Fruit fly (Drosophila melanogaster): ENCODE results near the gene porin.

The porin gene

DNA sequence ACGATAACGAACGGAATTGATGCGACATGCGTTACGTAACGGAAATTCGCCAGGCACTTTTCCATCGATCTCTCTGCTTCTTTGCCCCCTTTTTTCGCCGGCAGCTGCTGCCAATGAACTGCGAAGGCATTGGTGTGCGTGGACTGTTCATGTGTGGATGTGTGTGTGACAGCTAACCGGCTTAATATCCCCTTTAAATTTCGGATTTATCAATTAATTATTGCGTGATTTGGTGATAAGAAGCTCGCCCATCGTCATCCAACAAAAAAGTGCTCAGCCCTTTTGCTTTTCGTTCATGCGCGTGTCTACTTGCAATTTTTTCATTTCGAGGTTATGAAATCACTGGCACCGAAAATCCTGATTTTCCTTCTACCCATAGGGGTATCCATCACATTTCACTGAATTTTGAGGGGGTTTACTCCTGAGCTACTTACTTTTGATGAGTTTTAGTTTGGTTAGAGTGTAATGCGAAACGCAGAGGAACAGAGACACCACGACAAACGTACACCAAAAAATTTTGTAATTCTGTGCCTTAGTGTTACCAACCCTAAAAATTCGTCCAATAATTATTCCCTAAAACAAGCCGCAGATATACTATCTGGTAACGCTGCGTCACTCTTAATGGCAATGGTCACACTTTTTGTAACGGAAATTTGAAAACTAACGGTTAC lies at the start of gene porin (continued):
- TF ChIP-seq nerfin-1 (tag; optimal IDR thresholded peaks at IDR 0.05) (no peak), fru (optimal IDR thresholded peaks at IDR 0.05) (no peak), Neu2 (GFP tag; optimal IDR thresholded peaks at IDR 0.05; ENCODE audit: borderline replicate concordance) (no peak), CG30020 (tag; optimal IDR thresholded peaks at IDR 0.05) (no peak), knrl (GFP tag; IDR thresholded peaks at IDR 0.05; ENCODE audit: partially characterized antibody) (peak; percentile 12; the same call in 1 of the 3 replicates), ttk (GFP tag; IDR thresholded peaks at IDR 0.05) (no peak), lmd (GFP tag; IDR thresholded peaks at IDR 0.05) (no peak), cwo (GFP tag; optimal IDR thresholded peaks at IDR 0.05) (no peak), CG34376 (GFP tag; optimal IDR thresholded peaks at IDR 0.05) (peak; percentile 65), hkb (optimal IDR thresholded peaks at IDR 0.05) (no peak), hkb (GFP tag; IDR thresholded peaks at IDR 0.05) (no peak), CG3726 (GFP tag; IDR thresholded peaks at IDR 0.05) (no peak), CG15514 (GFP tag; optimal IDR thresholded peaks at IDR 0.05) (peak; percentile 81), salm (tag; optimal IDR thresholded peaks at IDR 0.05) (peak; percentile 27), z (GFP tag; IDR thresholded peaks at IDR 0.05) (0 out of 3 replicates have a peak, but pooled peaks have one; percentile 25), ham (GFP tag; IDR thresholded peaks at IDR 0.05) (no peak), Taf1 (GFP tag; IDR thresholded peaks at IDR 0.05) (no peak), hth (optimal IDR thresholded peaks at IDR 0.05) (no peak), Sox102F (GFP tag; optimal IDR thresholded peaks at IDR 0.05) (no peak), D (optimal IDR thresholded peaks at IDR 0.05) (no peak), D (GFP tag; optimal IDR thresholded peaks at IDR 0.05) (no peak), sens-2 (GFP tag; IDR thresholded peaks at IDR 0.05) (no peak), grau (tag; optimal IDR thresholded peaks at IDR 0.05) (no peak), Atf-2 (GFP tag; optimal IDR thresholded peaks at IDR 0.05) (no peak), CG13287 (GFP tag; IDR thresholded peaks at IDR 0.05; ENCODE audit: partially characterized antibody) (no peak; the same call in 1 of the 2 replicates), CG8944 (GFP tag; optimal IDR thresholded peaks at IDR 0.05) (no peak), sens (GFP tag) (peak; percentile 80), Aef1 (GFP tag; IDR thresholded peaks at IDR 0.05) (no peak), CG18599 (GFP tag; optimal IDR thresholded peaks at IDR 0.05) (peak; percentile 1), Poxn (GFP tag; IDR thresholded peaks at IDR 0.05) (no peak), Ada2b (GFP tag; IDR thresholded peaks at IDR 0.05) (no peak), prd (optimal IDR thresholded peaks at IDR 0.05) (no peak), prd (GFP tag; IDR thresholded peaks at IDR 0.05) (no peak), ind (GFP tag; optimal IDR thresholded peaks at IDR 0.05) (no peak), fd102C (GFP tag; optimal IDR thresholded peaks at IDR 0.05) (no peak), pita (GFP tag; optimal IDR thresholded peaks at IDR 0.05) (no peak), Hmx (GFP tag; optimal IDR thresholded peaks at IDR 0.05) (no peak), chinmo (GFP tag; IDR thresholded peaks at IDR 0.05; ENCODE audit: partially characterized antibody) (no peak), CG7839 (tag; optimal IDR thresholded peaks at IDR 0.05) (no peak), CG10654 (GFP tag; optimal IDR thresholded peaks at IDR 0.05) (no peak), nau (GFP tag; optimal IDR thresholded peaks at IDR 0.05) (no peak), CG12155 (GFP tag; optimal IDR thresholded peaks at IDR 0.05) (peak; percentile 6), CG17802 (tag; optimal IDR thresholded peaks at IDR 0.05) (no peak), CG5180 (GFP tag; optimal IDR thresholded peaks at IDR 0.05) (no peak), CG13296 (GFP tag; optimal IDR thresholded peaks at IDR 0.05) (peak; percentile 33), Dad (GFP tag; optimal IDR thresholded peaks at IDR 0.05) (no peak), CG9727 (GFP tag; optimal IDR thresholded peaks at IDR 0.05) (peak; percentile 2), CG15601 (tag; optimal IDR thresholded peaks at IDR 0.05) (peak; percentile 25), Mes4 (GFP tag; optimal IDR thresholded peaks at IDR 0.05) (no peak), nmo (GFP tag; optimal IDR thresholded peaks at IDR 0.05) (peak; percentile 48), gro (GFP tag; optimal IDR thresholded peaks at IDR 0.05) (peak; percentile 37), slbo (GFP tag; IDR thresholded peaks at IDR 0.05) (no peak)

Data from whole organism, embryonic.